Fruit fly (Drosophila melanogaster) whole organism, adult: ENCODE results near the gene CG11983.

Source experiments
- CG11617 ChIP-seq: fragments of 200-800 bp; sonication (Bioruptor generic); optimal IDR thresholded peaks from 2 replicates; lab custom pipeline; 2017; ENCODE audit warnings: mild to moderate bottlenecking, missing biosample characterization, missing genetic modification reagents, missing genetic modification characterization
- CG12768 ChIP-seq: fragments of 200-800 bp; sonication (Bioruptor generic); optimal IDR thresholded peaks from 2 replicates; lab custom pipeline; 2017; ENCODE audit warnings: missing biosample characterization, missing genetic modification characterization, mild to moderate bottlenecking, moderate library complexity, missing genetic modification reagents
- CG14711 ChIP-seq: fragments of 200-800 bp; sonication (Bioruptor generic); optimal IDR thresholded peaks from 2 replicates; lab custom pipeline; 2018; ENCODE audit warnings: missing biosample characterization, mild to moderate bottlenecking, missing genetic modification characterization, moderate library complexity
- CG1620 ChIP-seq: fragments of 200-800 bp; sonication (Bioruptor generic); optimal IDR thresholded peaks from 2 replicates; lab custom pipeline; 2016; ENCODE audit warnings: missing biosample characterization, missing genetic modification characterization
- CG33017 ChIP-seq: fragments of 200-800 bp; sonication (Bioruptor generic); optimal IDR thresholded peaks from 2 replicates; lab custom pipeline; 2018; ENCODE audit warnings: missing biosample characterization, mild to moderate bottlenecking, missing genetic modification characterization, moderate library complexity
- CG5204 ChIP-seq: fragments of 200-800 bp; sonication (Bioruptor generic); optimal IDR thresholded peaks from 2 replicates; lab custom pipeline; 2016; ENCODE audit warnings: missing biosample characterization, missing genetic modification characterization
- CG7045 ChIP-seq: fragments of 200-800 bp; sonication (Bioruptor generic); optimal IDR thresholded peaks from 2 replicates; lab custom pipeline; 2017; ENCODE audit warnings: missing biosample characterization, mild to moderate bottlenecking, missing genetic modification characterization
- CG7101 ChIP-seq: fragments of 200-800 bp; sonication (Bioruptor generic); optimal IDR thresholded peaks from 2 replicates; lab custom pipeline; 2018; ENCODE audit warnings: missing biosample characterization, mild to moderate bottlenecking, missing genetic modification characterization, moderate library complexity
- Clk ChIP-seq: fragments of 200-800 bp; sonication (Bioruptor generic); optimal IDR thresholded peaks from 2 replicates; lab custom pipeline; 2017; ENCODE audit warnings: missing biosample characterization, missing genetic modification characterization
- Crg-1 ChIP-seq: fragments of 200-800 bp; sonication (Bioruptor generic); optimal IDR thresholded peaks from 2 replicates; lab custom pipeline; 2016; ENCODE audit warnings: missing biosample characterization, missing genetic modification characterization
- Hr96 ChIP-seq: fragments of 200-800 bp; sonication (Bioruptor generic); optimal IDR thresholded peaks from 2 replicates; lab custom pipeline; 2016; ENCODE audit warnings: missing biosample characterization, missing genetic modification characterization
- Mnt ChIP-seq: fragments of 200-800 bp; sonication (Bioruptor generic); optimal IDR thresholded peaks from 2 replicates; lab custom pipeline; 2016; ENCODE audit warnings: missing biosample characterization, mild to moderate bottlenecking, missing genetic modification characterization
- bab1 ChIP-seq: fragments of 200-800 bp; sonication (Bioruptor generic); optimal IDR thresholded peaks from 3 replicates; lab custom pipeline; 2019; ENCODE audit warnings: missing biosample characterization, mild to moderate bottlenecking, missing genetic modification characterization, moderate library complexity
- cic ChIP-seq: fragments of 200-800 bp; sonication (Bioruptor generic); optimal IDR thresholded peaks from 2 replicates; lab custom pipeline; 2017; ENCODE audit warnings: missing biosample characterization, mild to moderate bottlenecking, missing genetic modification characterization, moderate library complexity
- cnc ChIP-seq, 2 experiments: fragments of >200 bp; optimal IDR thresholded peaks; 2 replicates each; lab custom pipeline; 2017
- kay ChIP-seq: fragments of 200-800 bp; sonication (Bioruptor generic); peaks from one replicate; lab custom pipeline; 2016; ENCODE audit warnings: missing biosample characterization, missing genetic modification characterization, borderline replicate concordance
- ovo ChIP-seq: fragments of 200-800 bp; sonication (Bioruptor generic); optimal IDR thresholded peaks from 2 replicates; lab custom pipeline; 2016; ENCODE audit warnings: missing biosample characterization, missing genetic modification characterization
- pad ChIP-seq: fragments of 200-800 bp; sonication (Bioruptor generic); optimal IDR thresholded peaks from 3 replicates; lab custom pipeline; 2017; ENCODE audit warnings: missing biosample characterization, missing genetic modification characterization, mild to moderate bottlenecking, moderate library complexity, missing genetic modification reagents
- tj ChIP-seq: fragments of 200-800 bp; sonication (Bioruptor generic); optimal IDR thresholded peaks from 3 replicates; lab custom pipeline; 2017; ENCODE audit warnings: missing biosample characterization, mild to moderate bottlenecking, missing genetic modification characterization, moderate library complexity
- toe ChIP-seq: fragments of 200-800 bp; sonication (Bioruptor generic); optimal IDR thresholded peaks from 2 replicates; lab custom pipeline; 2016; ENCODE audit warnings: missing biosample characterization, missing genetic modification characterization

Gene CG11983

dm6 chr3R:9024835-9025510 is 16.9 kb downstream of the CG11983 start:
- TF ChIP-seq kay (no peak), Mnt (GFP tag; lab: Kevin White, UChicago) (no peak), Hr96 (GFP tag; lab: Kevin White, UChicago) (no peak), CG7101 (no peak), CG14711 (tag; lab: Kevin White, UChicago) (no peak), CG7045 (GFP tag; lab: Kevin White, UChicago) (no peak), tj (GFP tag; lab: Kevin White, UChicago) (no peak)

dm6 chr3R:9027082-9027481 is 19.0 kb downstream of the CG11983 start:
- no peak for TF ChIP-seq Mnt (GFP tag; lab: Kevin White, UChicago)
- no peak for TF ChIP-seq CG14711 (tag; lab: Kevin White, UChicago)
- TF ChIP-seq CG5204 (GFP tag; lab: Kevin White, UChicago): no peak

dm6 chr3R:9028690-9029089 is 20.6 kb downstream of the CG11983 start:
- no peak for TF ChIP-seq cnc (optimal IDR thresholded peaks at IDR 0.05; lab: Kevin White, UChicago)
- TF ChIP-seq pad (GFP tag; lab: Kevin White, UChicago): no peak

- TF ChIP-seq pad (GFP tag; lab: Kevin White, UChicago) (no peak), toe (GFP tag; lab: Kevin White, UChicago) (no peak)
Measured at dm6 chr3R:9029411-9029810, 21.3 kb downstream of the CG11983 start.

- no peak for TF ChIP-seq kay
Measured at dm6 chr3R:9030006-9030749, 22.1 kb downstream of the CG11983 start.

- TF ChIP-seq CG7045 (GFP tag; lab: Kevin White, UChicago) (no peak), Hr96 (GFP tag; lab: Kevin White, UChicago) (no peak), kay (peak; percentile 98)
Measured at dm6 chr3R:9030750-9031128, 22.6 kb downstream of the CG11983 start.

- peak; percentile 19 for TF ChIP-seq tj (GFP tag; lab: Kevin White, UChicago)
- peak; percentile 40 for TF ChIP-seq Hr96 (GFP tag; lab: Kevin White, UChicago)
- peak; percentile 75 for TF ChIP-seq CG14711 (tag; lab: Kevin White, UChicago)
- no peak for TF ChIP-seq Mnt (GFP tag; lab: Kevin White, UChicago)
- peak; percentile 81 for TF ChIP-seq CG33017 (tag; lab: Kevin White, UChicago)
- TF ChIP-seq CG11617 (GFP tag; lab: Kevin White, UChicago): peak; percentile 37
- peak; percentile 73 for TF ChIP-seq bab1 (GFP tag; lab: Kevin White, UChicago)
- TF ChIP-seq CG7101: peak; percentile 73
- no peak for TF ChIP-seq CG5204 (GFP tag; lab: Kevin White, UChicago)
- peak; percentile 33 for TF ChIP-seq Clk (GFP tag; lab: Kevin White, UChicago)
- TF ChIP-seq CG1620 (GFP tag; lab: Kevin White, UChicago): no peak
- TF ChIP-seq cnc (optimal IDR thresholded peaks at IDR 0.05; lab: Kevin White, UChicago): no peak
- peak; percentile 96 for TF ChIP-seq kay
- TF ChIP-seq Crg-1 (GFP tag; lab: Kevin White, UChicago): no peak
- TF ChIP-seq CG7045 (GFP tag; lab: Kevin White, UChicago): peak; percentile 51
- TF ChIP-seq CG12768: no peak
- peak; percentile 40 for TF ChIP-seq pad (GFP tag; lab: Kevin White, UChicago)
Measured at dm6 chr3R:9031797-9032418, 23.8 kb downstream of the CG11983 start.

- peak; percentile 24 for TF ChIP-seq cic (GFP tag; lab: Kevin White, UChicago)
- TF ChIP-seq CG11617 (GFP tag; lab: Kevin White, UChicago): peak; percentile 86
- TF ChIP-seq pad (GFP tag; lab: Kevin White, UChicago): peak; percentile 62
- peak; percentile 87 for TF ChIP-seq bab1 (GFP tag; lab: Kevin White, UChicago)
- peak; percentile 73 for TF ChIP-seq CG14711 (tag; lab: Kevin White, UChicago)
- peak; percentile 46 for TF ChIP-seq CG12768
- no peak for TF ChIP-seq Clk (GFP tag; lab: Kevin White, UChicago)
- no peak for TF ChIP-seq cnc (optimal IDR thresholded peaks at IDR 0.05; lab: Kevin White, UChicago)
- no peak for TF ChIP-seq CG5204 (GFP tag; lab: Kevin White, UChicago)
- peak; percentile 25 for TF ChIP-seq toe (GFP tag; lab: Kevin White, UChicago)
- peak; percentile 64 for TF ChIP-seq ovo (GFP tag; lab: Kevin White, UChicago)
- TF ChIP-seq CG33017 (tag; lab: Kevin White, UChicago): peak; percentile 72
- peak; percentile 45 for TF ChIP-seq Crg-1 (GFP tag; lab: Kevin White, UChicago)
- peak; percentile 48 for TF ChIP-seq Hr96 (GFP tag; lab: Kevin White, UChicago)
- peak; percentile 75 for TF ChIP-seq CG7101
- TF ChIP-seq tj (GFP tag; lab: Kevin White, UChicago): peak; percentile 84
- TF ChIP-seq kay: peak; percentile 51
- peak; percentile 12 for TF ChIP-seq CG1620 (GFP tag; lab: Kevin White, UChicago)
- TF ChIP-seq CG7045 (GFP tag; lab: Kevin White, UChicago): peak; percentile 59
- TF ChIP-seq Mnt (GFP tag; lab: Kevin White, UChicago): peak; percentile 26
Measured at dm6 chr3R:9033619-9034401, 25.7 kb downstream of the CG11983 start.
